Worm (Caenorhabditis elegans): ENCODE data around the gene hda-11.

ce11 chrV:10549717-10550116, 23.7 kb downstream of the hda-11 start, which contains the start of gene F32G8.2:
- TF ChIP-seq flt-1 (GFP tag; IDR thresholded peaks at IDR 0.05) (no peak), hmg-4 (GFP tag; optimal IDR thresholded peaks at IDR 0.05) (no peak), tra-4 (tag; optimal IDR thresholded peaks at IDR 0.05) (no peak)
